Worm (Caenorhabditis elegans) whole organism, L4 larva: ENCODE results near the gene scl-23.
A peak's percentile ranks its signal among the peaks of the same experiment; 100 is the strongest.

Experiments used
- F37D6.2 ChIP-seq: sonication (generic microtip); optimal IDR thresholded peaks from 2 replicates; lab custom pipeline; 2016; ENCODE audit warnings: mild to moderate bottlenecking, missing genetic modification characterization, missing compliant biosample characterization
- ZK337.2 ChIP-seq: fragments of 200-800 bp; sonication (Bioruptor generic); IDR thresholded peaks from 2 replicates; pipeline ENCODE4 v1.3.6; 2022; ENCODE audit warnings: missing genetic modification reagents, missing genetic modification characterization, missing compliant biosample characterization
- dve-1 ChIP-seq: sonication (generic microtip); optimal IDR thresholded peaks from 2 replicates; lab custom pipeline; 2017; ENCODE audit warnings: antibody characterized with exemption, mild to moderate bottlenecking, missing genetic modification characterization, missing compliant biosample characterization; ENCODE audit not compliant: insufficient read depth
- nhr-41 ChIP-seq: fragments of 200-800 bp; sonication (Bioruptor generic); IDR thresholded peaks from 2 replicates; pipeline ENCODE4 v1.3.6; 2022; ENCODE audit warnings: missing genetic modification reagents, missing genetic modification characterization, missing compliant biosample characterization
- unc-62 ChIP-seq, 3 experiments: fragments of 150-350 bp in 1 of 3; sonication (generic microtip); optimal IDR thresholded peaks in 2 of 3; peaks in 1 of 3; 1 replicate in 1 of 3; 2 replicates in 2 of 3; lab custom pipeline; 2014 to 2017; ENCODE audit warnings: missing biosample characterization in 3 of 3, missing genetic modification characterization in 3 of 3, missing genetic modification reagents in 3 of 3, missing genotype in 1 of 3
- ztf-7 ChIP-seq: fragments of 150-350 bp; optimal IDR thresholded peaks from 2 replicates; lab custom pipeline; 2014; ENCODE audit warnings: missing biosample characterization, missing genetic modification characterization

scl-23 gene

DNA sequence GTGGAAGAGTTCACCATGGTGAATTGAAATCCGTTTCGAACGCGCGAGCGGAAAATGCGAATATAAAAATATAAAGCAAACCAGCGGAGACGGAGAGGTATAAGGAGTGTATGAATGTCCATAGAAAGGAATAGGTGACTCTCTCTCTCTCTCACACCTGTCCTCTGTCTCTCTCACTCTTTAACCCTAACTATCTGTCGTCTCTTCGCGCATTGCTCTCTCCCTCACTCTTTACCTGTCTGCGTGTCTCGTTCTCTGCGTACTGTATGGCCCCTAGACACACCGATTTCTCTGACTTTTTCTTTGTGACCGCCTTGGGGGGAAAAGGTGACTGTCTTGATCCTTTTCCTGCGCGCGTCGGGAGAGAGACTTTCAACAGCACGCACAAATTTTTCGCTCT lies 38.7 kb downstream of the scl-23 start (continued):
- TF ChIP-seq ZK337.2 (no peak), dve-1 (tag; lab: Kevin White, UChicago) (peak; percentile 73), unc-62 (GFP tag; optimal IDR thresholded peaks at IDR 0.05 in 1 of 2; lab: Kevin White, UChicago) (peak in 1 of 2 experiments; percentile 51), unc-62 (tag; optimal IDR thresholded peaks at IDR 0.05; lab: Kevin White, UChicago) (no peak)

DNA sequence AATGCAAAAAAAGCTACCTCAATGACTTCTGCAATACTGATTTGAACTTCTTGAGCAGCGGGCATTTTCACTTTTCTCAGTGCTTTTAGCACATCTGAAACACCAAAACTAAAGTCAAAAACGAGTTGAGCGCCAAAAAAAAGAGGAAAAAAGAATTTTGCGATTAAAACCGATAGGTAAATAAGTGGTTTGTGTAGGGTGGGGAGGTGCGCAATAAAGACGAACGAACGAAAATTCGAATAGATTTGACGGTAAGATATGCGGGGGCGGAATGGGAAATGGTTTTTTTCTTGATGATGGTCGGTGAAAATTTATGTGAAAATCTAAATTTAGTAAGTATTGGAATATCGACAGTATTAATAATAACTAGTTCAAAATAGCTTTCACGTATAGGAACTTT lies 41.1 kb downstream of the scl-23 start, which contains the start of gene frm-5.1:
frm-5.1 (minus strand) TSS at position 101 of the 400 bp plus-strand sequence.
- TF ChIP-seq nhr-41 = no peak
- TF ChIP-seq F37D6.2 (tag; lab: Kevin White, UChicago) = no peak
- TF ChIP-seq ztf-7 = no peak
